Worm (Caenorhabditis elegans): ENCODE data around the gene W09G12.8.

The W09G12.8 gene

DNA sequence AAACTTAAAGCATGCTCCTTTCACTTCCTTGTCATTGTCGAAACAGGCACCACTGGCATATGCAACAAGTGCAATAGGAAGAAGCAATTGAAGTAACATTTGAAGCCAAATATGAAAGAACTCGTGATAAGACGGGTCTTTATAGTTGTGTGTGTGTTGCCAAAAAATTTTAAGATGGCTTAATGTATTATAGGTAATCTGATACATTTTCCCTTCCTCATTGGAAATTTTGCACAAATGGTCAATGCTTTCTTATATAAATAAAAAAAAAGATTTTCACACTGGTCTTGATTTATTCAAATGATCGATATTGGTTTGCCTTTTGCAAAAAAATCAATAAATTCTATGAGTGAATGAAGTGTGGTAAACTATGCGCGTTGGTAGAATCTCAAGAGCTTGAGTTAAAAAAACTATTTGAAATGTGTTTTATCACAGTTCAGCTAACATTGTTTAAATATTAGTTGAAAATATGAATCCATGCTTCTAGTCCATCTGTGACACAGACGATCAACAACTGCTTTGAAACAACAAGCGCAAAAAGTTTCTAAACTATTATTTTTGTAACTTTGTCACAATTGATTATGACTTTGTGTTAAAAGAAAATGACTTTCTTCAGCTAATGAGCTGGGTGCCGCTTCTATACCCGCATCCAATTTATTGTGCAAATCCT is 25.4 kb downstream of the W09G12.8 start, which contains the start of the genes clec-166 and F38A1.6:
clec-166 (minus strand) TSS at position 101 of the 670 bp plus-strand sequence.
F38A1.6 (plus strand) TSS at position 620 of the 670 bp plus-strand sequence.
- no peak for TF ChIP-seq zag-1 (tag; optimal IDR thresholded peaks at IDR 0.05)
- TF ChIP-seq dmd-4 (tag; optimal IDR thresholded peaks at IDR 0.05), result no peak
- TF ChIP-seq ztf-4 (tag; optimal IDR thresholded peaks at IDR 0.05), result no peak

DNA sequence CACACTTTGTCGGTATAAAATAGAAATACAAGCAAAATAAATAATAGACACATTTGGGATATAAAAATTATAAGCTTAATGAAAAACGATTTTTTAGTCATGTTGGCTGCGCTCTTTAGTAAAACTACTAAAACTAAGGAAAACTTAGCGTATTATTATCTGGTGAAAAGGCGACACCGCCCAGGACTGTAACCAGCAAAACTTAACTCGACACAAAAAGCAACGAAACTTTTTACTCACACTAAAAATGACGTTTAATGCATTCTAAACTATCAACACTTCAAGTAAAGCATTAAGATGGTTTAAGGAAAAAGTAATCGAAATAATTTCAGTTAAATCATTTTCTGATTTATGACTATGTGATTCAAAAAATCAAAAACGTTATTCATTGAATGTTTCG is 29.6 kb downstream of the W09G12.8 start, which contains the start of gene clec-167:
clec-167 (minus strand) TSS at position 101 of the 400 bp plus-strand sequence.
- TF ChIP-seq unc-62 (GFP tag; optimal IDR thresholded peaks at IDR 0.05), result no peak
- no peak for TF ChIP-seq sma-9 (GFP tag; optimal IDR thresholded peaks at IDR 0.05)
- no peak for TF ChIP-seq sma-9 (tag; optimal IDR thresholded peaks at IDR 0.05)
- TF ChIP-seq C34F6.9 (tag; optimal IDR thresholded peaks at IDR 0.05), result no peak
- no peak for TF ChIP-seq gmeb-1 (tag; optimal IDR thresholded peaks at IDR 0.05)
- no peak for TF ChIP-seq blmp-1 (tag; optimal IDR thresholded peaks at IDR 0.05; ENCODE audit: insufficient read depth)
- TF ChIP-seq lin-39 (tag; optimal IDR thresholded peaks at IDR 0.05), result no peak
- no peak for TF ChIP-seq peb-1 (tag; optimal IDR thresholded peaks at IDR 0.05)
- no peak for TF ChIP-seq elt-1 (tag; optimal IDR thresholded peaks at IDR 0.05)
- TF ChIP-seq alr-1 (tag; optimal IDR thresholded peaks at IDR 0.05), result no peak
- TF ChIP-seq crh-2 (tag; optimal IDR thresholded peaks at IDR 0.05), result no peak
- TF ChIP-seq ZK546.5 (tag; optimal IDR thresholded peaks at IDR 0.05), result no peak
- no peak for TF ChIP-seq nhr-237 (tag; optimal IDR thresholded peaks at IDR 0.05)
- TF ChIP-seq nhr-12 (tag; optimal IDR thresholded peaks at IDR 0.05), result no peak

DNA sequence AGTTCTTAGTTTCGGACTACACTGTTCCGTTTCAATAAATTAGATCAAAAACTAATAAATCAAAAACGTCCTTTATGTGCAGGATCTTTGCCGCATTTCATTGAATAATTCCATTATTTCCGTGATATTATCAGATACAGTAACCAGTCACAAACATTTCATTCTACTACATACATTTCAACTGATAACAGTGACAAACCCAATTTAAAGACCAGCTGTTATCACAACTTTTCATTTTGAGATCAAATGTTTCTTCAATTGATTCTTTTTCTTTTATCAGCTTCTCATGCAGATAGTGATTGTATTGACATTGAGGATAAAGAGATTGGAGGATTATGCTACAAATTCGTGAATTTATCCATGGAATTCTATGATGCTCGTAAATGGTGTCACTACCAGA is 30.7 kb downstream of the W09G12.8 start, which contains the start of gene clec-168:
clec-168 (plus strand) TSS at position 247 of the 400 bp plus-strand sequence.
- TF ChIP-seq fos-1 (tag; optimal IDR thresholded peaks at IDR 0.05) (peak; percentile 67), sma-9 (GFP tag; optimal IDR thresholded peaks at IDR 0.05) (no peak), sma-9 (tag; optimal IDR thresholded peaks at IDR 0.05) (no peak)

DNA sequence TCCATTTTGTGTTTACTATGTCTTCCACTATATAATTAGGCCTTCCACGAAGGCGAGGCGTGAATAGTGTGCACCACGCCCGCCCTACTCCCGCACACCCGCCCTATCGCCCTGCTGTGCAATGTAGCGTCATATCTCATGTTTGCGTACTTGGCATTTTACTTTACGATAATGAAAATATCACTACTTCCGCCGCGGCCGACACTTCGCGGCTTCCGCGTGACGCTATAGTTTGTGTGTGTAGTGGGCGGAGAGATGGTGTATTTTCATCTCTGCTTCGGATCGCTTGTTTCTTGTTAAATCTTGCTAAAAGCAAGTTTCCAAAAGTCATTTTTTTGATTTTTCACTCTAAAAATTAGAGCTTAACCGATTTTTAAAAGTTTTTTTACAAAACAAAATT is 34.5 kb downstream of the W09G12.8 start:
- TF ChIP-seq nhr-12 (tag; optimal IDR thresholded peaks at IDR 0.05) (no peak), snpc-4 (tag; optimal IDR thresholded peaks at IDR 0.05) (peak; percentile 42), R02D3.7 (tag; optimal IDR thresholded peaks at IDR 0.05) (no peak), lin-11 (tag; optimal IDR thresholded peaks at IDR 0.05) (no peak)

DNA sequence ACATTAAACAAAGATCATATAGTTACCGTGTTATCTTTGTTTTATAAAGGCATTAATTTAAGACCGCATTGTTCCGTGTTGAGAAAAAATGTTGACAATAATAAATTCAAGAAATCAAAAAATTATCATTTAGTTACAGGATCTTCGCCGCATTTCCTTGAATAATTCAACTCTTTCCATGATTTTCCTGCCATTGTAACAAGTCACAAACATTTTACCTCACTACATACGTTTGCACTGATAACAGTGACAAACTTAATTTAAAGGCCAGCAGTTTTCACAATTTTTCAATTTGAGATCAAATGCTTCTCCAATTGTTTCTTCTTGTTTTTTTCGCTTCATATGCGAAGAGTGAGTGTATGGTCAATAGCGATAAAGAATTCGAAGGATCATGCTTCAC is 35.0 kb downstream of the W09G12.8 start, which contains the start of gene clec-169:
clec-169 (plus strand) TSS at position 301 of the 400 bp plus-strand sequence.
- no peak for TF ChIP-seq nhr-23 (tag; optimal IDR thresholded peaks at IDR 0.05)
- no peak for TF ChIP-seq crh-2 (tag; optimal IDR thresholded peaks at IDR 0.05)
- TF ChIP-seq Y55F3AM.14 (GFP tag; optimal IDR thresholded peaks at IDR 0.05), result no peak

DNA sequence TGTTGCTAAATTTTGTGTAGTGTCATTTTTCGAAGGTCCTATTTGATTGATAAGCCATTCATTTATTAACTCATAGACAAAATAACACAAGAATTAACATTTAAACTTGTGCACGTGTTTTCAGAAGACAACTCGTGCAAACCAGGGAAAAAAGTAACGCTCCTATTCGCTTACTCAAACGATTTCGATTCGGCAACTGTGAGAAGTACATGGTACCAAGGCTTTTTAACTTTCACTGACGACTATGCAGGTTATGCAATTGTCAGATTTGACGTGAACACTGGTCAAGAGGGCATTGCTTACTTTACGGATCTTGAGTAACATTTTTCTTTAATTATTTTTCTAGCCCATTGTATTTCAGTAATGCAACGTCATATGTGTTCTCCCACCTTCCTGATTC is 35.9 kb downstream of the W09G12.8 start:
- no peak for TF ChIP-seq unc-39 (tag; optimal IDR thresholded peaks at IDR 0.05)
- no peak for TF ChIP-seq fos-1 (tag; optimal IDR thresholded peaks at IDR 0.05)
- TF ChIP-seq nhr-129 (tag; optimal IDR thresholded peaks at IDR 0.05), result no peak
- no peak for TF ChIP-seq mab-5 (tag; optimal IDR thresholded peaks at IDR 0.05)
- TF ChIP-seq lin-13 (GFP tag; optimal IDR thresholded peaks at IDR 0.05), result no peak
- no peak for TF ChIP-seq unc-62 (GFP tag; optimal IDR thresholded peaks at IDR 0.05)
- TF ChIP-seq lin-11 (tag; optimal IDR thresholded peaks at IDR 0.05), result no peak
- no peak for TF ChIP-seq Y55F3AM.14 (GFP tag; optimal IDR thresholded peaks at IDR 0.05)
- TF ChIP-seq ama-1 (optimal IDR thresholded peaks at IDR 0.05), result no peak
- no peak for TF ChIP-seq mbf-1 (tag; optimal IDR thresholded peaks at IDR 0.05)
- TF ChIP-seq alr-1 (tag; optimal IDR thresholded peaks at IDR 0.05), result no peak
- no peak for TF ChIP-seq sma-9 (GFP tag; optimal IDR thresholded peaks at IDR 0.05)
- TF ChIP-seq sma-9 (tag; optimal IDR thresholded peaks at IDR 0.05), result no peak
- TF ChIP-seq nhr-21 (tag; optimal IDR thresholded peaks at IDR 0.05), result no peak

DNA sequence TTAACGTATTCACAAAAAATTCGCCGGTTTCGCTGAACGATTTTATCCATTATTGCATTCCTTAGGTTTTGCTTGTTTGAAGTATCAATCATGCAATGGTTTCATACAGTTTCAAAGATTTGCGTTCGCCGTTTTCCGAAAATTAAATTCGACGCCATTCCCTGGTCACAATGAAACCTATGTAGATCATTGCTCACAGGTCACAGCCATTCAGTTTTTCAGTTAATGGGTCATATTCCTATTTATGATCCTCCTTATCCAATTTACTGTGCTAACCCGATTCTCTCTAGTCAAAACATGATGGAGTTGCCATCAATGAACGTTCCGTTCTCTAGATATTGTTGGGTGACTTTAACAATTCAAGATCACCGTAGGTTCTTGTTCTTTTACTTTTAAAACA is 38.9 kb downstream of the W09G12.8 start, which contains the start of gene F38A1.13:
F38A1.13 (plus strand) TSS at position 301 of the 400 bp plus-strand sequence.
- no peak for TF ChIP-seq unc-39 (tag; optimal IDR thresholded peaks at IDR 0.05)
- TF ChIP-seq sma-3 (GFP tag; optimal IDR thresholded peaks at IDR 0.05), result no peak
- TF ChIP-seq skn-1 (tag; optimal IDR thresholded peaks at IDR 0.05), result no peak
- no peak for TF ChIP-seq nhr-77 (tag; optimal IDR thresholded peaks at IDR 0.05)
- TF ChIP-seq sem-4 (tag; optimal IDR thresholded peaks at IDR 0.05), result no peak
- TF ChIP-seq peb-1 (tag; optimal IDR thresholded peaks at IDR 0.05), result no peak
- no peak for TF ChIP-seq nhr-129 (tag; optimal IDR thresholded peaks at IDR 0.05)
- TF ChIP-seq unc-55 (GFP tag; optimal IDR thresholded peaks at IDR 0.05), result no peak
- no peak for TF ChIP-seq gmeb-1 (tag; optimal IDR thresholded peaks at IDR 0.05)
- TF ChIP-seq elt-1 (tag; optimal IDR thresholded peaks at IDR 0.05), result no peak
- TF ChIP-seq crh-2 (tag; optimal IDR thresholded peaks at IDR 0.05), result no peak
- no peak for TF ChIP-seq blmp-1 (tag; optimal IDR thresholded peaks at IDR 0.05; ENCODE audit: insufficient read depth)
- no peak for TF ChIP-seq sma-9 (GFP tag; optimal IDR thresholded peaks at IDR 0.05)
- TF ChIP-seq sma-9 (tag; optimal IDR thresholded peaks at IDR 0.05), result no peak
